Fruit fly (Drosophila melanogaster) whole organism, embryonic: ENCODE measurements around the gene spel1.

Experiments used
- ATbp ChIP-seq: fragments of 200-800 bp; sonication (Bioruptor generic); optimal IDR thresholded peaks from 2 replicates; lab custom pipeline; 2017; ENCODE audit warnings: missing biosample characterization, mild to moderate bottlenecking, missing genetic modification characterization, missing genetic modification reagents
- Atf3 ChIP-seq: fragments of 200-800 bp; sonication (Bioruptor generic); optimal IDR thresholded peaks from 3 replicates; lab custom pipeline; 2016; ENCODE audit warnings: missing biosample characterization, missing genetic modification characterization
- CG10147 ChIP-seq: fragments of 200-800 bp; sonication (Bioruptor generic); optimal IDR thresholded peaks from 2 replicates; lab custom pipeline; 2019; ENCODE audit warnings: missing biosample characterization, mild to moderate bottlenecking, missing genetic modification characterization, moderate library complexity
- CG10274 ChIP-seq: fragments of 200-800 bp; sonication (Bioruptor generic); optimal IDR thresholded peaks from 3 replicates; lab custom pipeline; 2017; ENCODE audit warnings: missing biosample characterization, mild to moderate bottlenecking, missing genetic modification characterization
- CG10321 ChIP-seq: fragments of 200-800 bp; sonication (Bioruptor generic); IDR thresholded peaks from 2 replicates; pipeline ENCODE4 v1.3.6; 2022; ENCODE audit warnings: missing biosample characterization, missing genetic modification characterization
- CG11247 ChIP-seq: fragments of 200-800 bp; sonication (Bioruptor generic); IDR thresholded peaks from 2 replicates; pipeline ENCODE4 v1.3.6; 2022; ENCODE audit warnings: missing biosample characterization, missing genetic modification characterization
- CG11398 ChIP-seq: fragments of 200-800 bp; sonication (Bioruptor generic); optimal IDR thresholded peaks from 2 replicates; lab custom pipeline; 2016; ENCODE audit warnings: missing biosample characterization, missing genetic modification characterization
- CG13424 ChIP-seq: fragments of 200-800 bp; sonication (Bioruptor generic); optimal IDR thresholded peaks from 2 replicates; lab custom pipeline; 2019; ENCODE audit warnings: missing biosample characterization, mild to moderate bottlenecking, missing genetic modification characterization, moderate library complexity
- CG15269 ChIP-seq: fragments of 200-800 bp; sonication (Bioruptor generic); optimal IDR thresholded peaks from 2 replicates; lab custom pipeline; 2018; ENCODE audit warnings: missing biosample characterization, mild to moderate bottlenecking, missing genetic modification characterization, moderate library complexity
- CG16863 ChIP-seq: fragments of 200-800 bp; sonication (Bioruptor generic); optimal IDR thresholded peaks from 3 replicates; lab custom pipeline; 2016; ENCODE audit warnings: missing biosample characterization, missing genetic modification characterization
- CG17829 ChIP-seq: fragments of 200-800 bp; optimal IDR thresholded peaks from 2 replicates; lab custom pipeline; 2019; ENCODE audit warnings: missing biosample characterization, mild to moderate bottlenecking, missing genetic modification characterization, moderate library complexity
- CG18619 ChIP-seq: fragments of 200-800 bp; sonication (Bioruptor generic); optimal IDR thresholded peaks from 3 replicates; lab custom pipeline; 2017; ENCODE audit warnings: missing biosample characterization, mild to moderate bottlenecking, missing genetic modification characterization
- CG2712 ChIP-seq: fragments of 200-800 bp; optimal IDR thresholded peaks from 3 replicates; lab custom pipeline; 2019; ENCODE audit warnings: missing biosample characterization, mild to moderate bottlenecking, missing genetic modification characterization, moderate library complexity
- CG2889 ChIP-seq: fragments of 200-800 bp; sonication (Bioruptor generic); IDR thresholded peaks from 3 replicates; pipeline ENCODE4 v1.3.6; 2022; ENCODE audit warnings: missing biosample characterization, missing genetic modification characterization
- CG3163 ChIP-seq: fragments of 200-800 bp; sonication (Bioruptor generic); optimal IDR thresholded peaks from 3 replicates; lab custom pipeline; 2016; ENCODE audit warnings: missing biosample characterization, missing genetic modification characterization
- CG3995 ChIP-seq: fragments of 200-800 bp; sonication (Bioruptor generic); optimal IDR thresholded peaks from 3 replicates; lab custom pipeline; 2016; ENCODE audit warnings: missing biosample characterization, missing genetic modification characterization
- CG43689 ChIP-seq: fragments of 200-800 bp; sonication (Bioruptor generic); IDR thresholded peaks from 2 replicates; pipeline ENCODE4 v1.3.6; 2022; ENCODE audit warnings: missing biosample characterization, missing genetic modification characterization
- CG7745 ChIP-seq: fragments of 200-800 bp; sonication (Bioruptor generic); optimal IDR thresholded peaks from 2 replicates; lab custom pipeline; 2018; ENCODE audit warnings: missing biosample characterization, mild to moderate bottlenecking, missing genetic modification characterization, moderate library complexity
- CrebB ChIP-seq: fragments of 200-800 bp; sonication (Bioruptor generic); optimal IDR thresholded peaks from 3 replicates; lab custom pipeline; 2018; ENCODE audit warnings: missing biosample characterization, mild to moderate bottlenecking, missing genetic modification characterization
- Deaf1 ChIP-seq: fragments of 200-800 bp; optimal IDR thresholded peaks from 3 replicates; lab custom pipeline; 2019; ENCODE audit warnings: missing biosample characterization, mild to moderate bottlenecking, missing genetic modification characterization, moderate library complexity
- Eip74EF ChIP-seq, 2 experiments: fragments of 200-800 bp in 1 of 2; fragments of >200 bp in 1 of 2; sonication (Bioruptor generic) in 1 of 2; optimal IDR thresholded peaks; 2 replicates each; lab custom pipeline; 2017 to 2019; ENCODE audit warnings: missing biosample characterization in 2 of 2, missing genetic modification characterization in 2 of 2, mild to moderate bottlenecking in 1 of 2, moderate library complexity in 1 of 2
- Fer3 ChIP-seq: fragments of 200-800 bp; sonication (Bioruptor generic); optimal IDR thresholded peaks from 2 replicates; lab custom pipeline; 2018; ENCODE audit warnings: missing biosample characterization, mild to moderate bottlenecking, missing genetic modification characterization, moderate library complexity
- Jarid2 ChIP-seq: fragments of 200-800 bp; sonication (Bioruptor generic); optimal IDR thresholded peaks from 3 replicates; lab custom pipeline; 2017; ENCODE audit warnings: mild to moderate bottlenecking, missing biosample characterization, missing genetic modification reagents, missing genetic modification characterization
- Mrtf ChIP-seq: fragments of 200-800 bp; sonication (Bioruptor generic); IDR thresholded peaks from 3 replicates; pipeline ENCODE4 v1.3.6; 2022; ENCODE audit warnings: missing biosample characterization, missing genetic modification characterization
- Nf-YC ChIP-seq: fragments of 200-800 bp; optimal IDR thresholded peaks from 3 replicates; lab custom pipeline; 2019; ENCODE audit warnings: missing biosample characterization, mild to moderate bottlenecking, missing genetic modification characterization, moderate library complexity
- Poxn ChIP-seq: fragments of 200-800 bp; sonication (Bioruptor generic); IDR thresholded peaks from 2 replicates; pipeline ENCODE4 v1.3.6; 2022; ENCODE audit warnings: missing biosample characterization, missing genetic modification characterization
- Six4 ChIP-seq: fragments of 200-800 bp; sonication (Bioruptor generic); optimal IDR thresholded peaks from 2 replicates; lab custom pipeline; 2016; ENCODE audit warnings: missing biosample characterization, missing genetic modification characterization
- Usf ChIP-seq: fragments of 200-800 bp; sonication (Bioruptor generic); optimal IDR thresholded peaks from 2 replicates; lab custom pipeline; 2017; ENCODE audit warnings: missing genotype, missing biosample characterization, missing genetic modification characterization
- YL-1 ChIP-seq: fragments of 200-800 bp; sonication (Bioruptor generic); optimal IDR thresholded peaks from 3 replicates; lab custom pipeline; 2017; ENCODE audit warnings: missing biosample characterization, mild to moderate bottlenecking, missing genetic modification characterization
- aop ChIP-seq: fragments of 200-800 bp; sonication (Bioruptor generic); IDR thresholded peaks from 2 replicates; pipeline ENCODE4 v1.3.6; 2022; ENCODE audit warnings: missing biosample characterization, missing genetic modification characterization
- ash1 ChIP-seq: fragments of 200-800 bp; sonication (Bioruptor generic); optimal IDR thresholded peaks from 2 replicates; lab custom pipeline; 2018; ENCODE audit warnings: missing biosample characterization, mild to moderate bottlenecking, missing genetic modification characterization
- az2 ChIP-seq: fragments of 200-800 bp; sonication (Bioruptor generic); optimal IDR thresholded peaks from 3 replicates; lab custom pipeline; 2016; ENCODE audit warnings: missing biosample characterization, missing genetic modification characterization
- bowl ChIP-seq: fragments of 200-800 bp; sonication (Bioruptor generic); IDR thresholded peaks from 2 replicates; pipeline ENCODE4 v1.3.6; 2022; ENCODE audit warnings: missing biosample characterization, missing genetic modification characterization
- crc ChIP-seq: fragments of 200-800 bp; sonication (Bioruptor generic); optimal IDR thresholded peaks from 2 replicates; lab custom pipeline; 2016; ENCODE audit warnings: missing biosample characterization, missing genetic modification characterization
- dimm ChIP-seq: fragments of 200-800 bp; sonication (Bioruptor generic); IDR thresholded peaks from 2 replicates; pipeline ENCODE4 v1.3.6; 2022; ENCODE audit warnings: missing biosample characterization, missing genetic modification characterization
- dpn ChIP-seq, 2 experiments: fragments of 200-800 bp; sonication (Bioruptor generic); optimal IDR thresholded peaks; 3 replicates each; lab custom pipeline; 2016; ENCODE audit warnings: missing biosample characterization in 2 of 2, missing genetic modification characterization in 2 of 2
- eve ChIP-seq, 2 experiments: fragments of >200 bp; optimal IDR thresholded peaks; 2 replicates each; lab custom pipeline; 2017; ENCODE audit warnings: missing biosample characterization in 2 of 2, missing genetic modification characterization in 2 of 2
- gro ChIP-seq: fragments of 200-800 bp; sonication (Bioruptor generic); optimal IDR thresholded peaks from 2 replicates; lab custom pipeline; 2016; ENCODE audit warnings: missing biosample characterization, missing genetic modification characterization
- inv ChIP-seq: fragments of 200-800 bp; sonication (Bioruptor generic); IDR thresholded peaks from 2 replicates; pipeline ENCODE4 v1.3.6; 2022; ENCODE audit warnings: missing biosample characterization, missing genetic modification characterization; ENCODE audit not compliant: partially characterized antibody
- jumu ChIP-seq: fragments of 200-800 bp; sonication (Bioruptor generic); optimal IDR thresholded peaks from 3 replicates; lab custom pipeline; 2016; ENCODE audit warnings: missing biosample characterization, missing genetic modification characterization
- onecut ChIP-seq: fragments of 200-800 bp; sonication (Bioruptor generic); IDR thresholded peaks from 2 replicates; pipeline ENCODE4 v1.3.6; 2022; ENCODE audit warnings: missing biosample characterization, missing genetic modification characterization
- org-1 ChIP-seq: fragments of 200-800 bp; sonication (Bioruptor generic); optimal IDR thresholded peaks from 2 replicates; lab custom pipeline; 2017; ENCODE audit warnings: missing biosample characterization, missing genetic modification characterization
- salm ChIP-seq: fragments of 200-800 bp; sonication (Bioruptor generic); optimal IDR thresholded peaks from 2 replicates; lab custom pipeline; 2018; ENCODE audit warnings: missing biosample characterization, mild to moderate bottlenecking, missing genetic modification characterization
- schlank ChIP-seq: fragments of 200-800 bp; sonication (Bioruptor generic); optimal IDR thresholded peaks from 2 replicates; lab custom pipeline; 2018; ENCODE audit warnings: missing biosample characterization, mild to moderate bottlenecking, missing genetic modification characterization
- sisA ChIP-seq: fragments of 200-800 bp; sonication (Bioruptor generic); IDR thresholded peaks from 2 replicates; pipeline ENCODE4 v1.3.6; 2022; ENCODE audit warnings: missing biosample characterization, missing genetic modification characterization
- tio ChIP-seq: fragments of 200-800 bp; sonication (Bioruptor generic); optimal IDR thresholded peaks from 2 replicates; lab custom pipeline; 2017; ENCODE audit warnings: missing biosample characterization, missing genetic modification characterization, inconsistent platforms
- twi ChIP-seq: fragments of 200-800 bp; optimal IDR thresholded peaks from 2 replicates; lab custom pipeline; 2019; ENCODE audit warnings: missing biosample characterization, mild to moderate bottlenecking, missing genetic modification characterization, moderate library complexity
- vvl ChIP-seq: fragments of 200-800 bp; sonication (Bioruptor generic); IDR thresholded peaks from 2 replicates; pipeline ENCODE4 v1.3.6; 2022; ENCODE audit warnings: missing biosample characterization, missing genetic modification characterization
- z ChIP-seq: fragments of 200-800 bp; sonication (Bioruptor generic); IDR thresholded peaks from 3 replicates; pipeline ENCODE4 v1.3.6; 2022; ENCODE audit warnings: missing biosample characterization, missing genetic modification characterization

The spel1 gene

dm6 chr2L:14355033-14355851, 6.6 kb upstream of the spel1 start, which contains the start of gene Rab14 (continued):
- TF ChIP-seq Mrtf (GFP tag; lab: Robert Waterston, UW) (peak; percentile 69), Deaf1 (tag; lab: Kevin White, UChicago) (peak; percentile 45), CG3995 (GFP tag; lab: Kevin White, UChicago) (peak; percentile 62), vvl (GFP tag; lab: Robert Waterston, UW) (peak; percentile 93), org-1 (peak; percentile 63), CG15269 (tag; lab: Kevin White, UChicago) (peak; percentile 90), tio (peak; percentile 77), CG11247 (GFP tag; lab: Robert Waterston, UW) (peak; percentile 74), Fer3 (tag; lab: Kevin White, UChicago) (peak; percentile 85), crc (GFP tag; lab: Kevin White, UChicago) (no peak), Jarid2 (peak; percentile 19), YL-1 (GFP tag; lab: Kevin White, UChicago) (peak; percentile 97), Nf-YC (tag; lab: Kevin White, UChicago) (peak; percentile 64), sisA (GFP tag; lab: Robert Waterston, UW) (peak; percentile 71), Six4 (GFP tag; lab: Kevin White, UChicago) (peak; percentile 53), Eip74EF (GFP tag; optimal IDR thresholded peaks at IDR 0.05; lab: Kevin White, UChicago) (peak in 1 of 2 experiments; percentile 64), CG16863 (GFP tag; lab: Kevin White, UChicago) (peak; percentile 34), ash1 (GFP tag; lab: Kevin White, UChicago) (peak; percentile 59), Usf (GFP tag; lab: Kevin White, UChicago) (peak; percentile 24), CG2889 (GFP tag; lab: Robert Waterston, UW) (peak; percentile 70), inv (GFP tag; lab: Robert Waterston, UW) (peak; percentile 80), bowl (GFP tag; lab: Robert Waterston, UW) (peak; percentile 56; the same call in 1 of the 2 replicates), CG43689 (GFP tag; lab: Robert Waterston, UW) (peak; percentile 71), onecut (peak; percentile 80), dimm (GFP tag; lab: Robert Waterston, UW) (peak; percentile 15; the same call in 1 of the 2 replicates), twi (tag; lab: Kevin White, UChicago) (peak; percentile 51), Poxn (no peak), z (GFP tag; lab: Robert Waterston, UW) (no peak), az2 (peak; percentile 89), CG13424 (tag; lab: Kevin White, UChicago) (peak; percentile 88), dpn (GFP tag; optimal IDR thresholded peaks at IDR 0.05; lab: Kevin White, UChicago) (peak; percentile 60 to 82), CG11398 (GFP tag; lab: Kevin White, UChicago) (peak; percentile 68), salm (tag; lab: Kevin White, UChicago) (peak; percentile 71), CG7745 (tag; lab: Kevin White, UChicago) (no peak), gro (GFP tag; lab: Kevin White, UChicago) (peak; percentile 63), Atf3 (peak; percentile 70), CG18619 (GFP tag; lab: Kevin White, UChicago) (peak; percentile 79), aop (GFP tag; lab: Robert Waterston, UW) (peak; percentile 64), schlank (tag; lab: Kevin White, UChicago) (peak; percentile 80), CrebB (peak; percentile 36), CG17829 (tag; lab: Kevin White, UChicago) (peak; percentile 73), CG10274 (GFP tag; lab: Kevin White, UChicago) (peak; percentile 48), eve (GFP tag; optimal IDR thresholded peaks at IDR 0.05; lab: Kevin White, UChicago) (no peak), CG2712 (tag; lab: Kevin White, UChicago) (peak; percentile 83), CG3163 (GFP tag; lab: Kevin White, UChicago) (peak; percentile 34), ATbp (GFP tag; lab: Kevin White, UChicago) (peak; percentile 84), CG10147 (peak; percentile 57), CG10321 (GFP tag; lab: Robert Waterston, UW) (peak; percentile 62), jumu (peak; percentile 59)
